Fruit fly (Drosophila melanogaster) whole organism, wandering third instar larva: Measurements from ENCODE around the gene CG6693.

Experiments
- Abd-B ChIP-seq: fragments of >200 bp; optimal IDR thresholded peaks from 2 replicates; lab custom pipeline; 2017; ENCODE audit warnings: missing biosample characterization, missing genetic modification characterization
- CG32264 ChIP-seq: fragments of 200-800 bp; sonication (Bioruptor generic); optimal IDR thresholded peaks from 2 replicates; lab custom pipeline; 2016; ENCODE audit warnings: missing biosample characterization, missing genetic modification characterization
- CG9705 ChIP-seq: fragments of 200-800 bp; sonication (Bioruptor generic); optimal IDR thresholded peaks from 2 replicates; lab custom pipeline; 2018; ENCODE audit warnings: missing biosample characterization, mild to moderate bottlenecking, missing genetic modification characterization
- CrebA ChIP-seq: fragments of 200-800 bp; sonication (Bioruptor generic); optimal IDR thresholded peaks from 2 replicates; lab custom pipeline; 2016; ENCODE audit warnings: missing biosample characterization, mild to moderate bottlenecking, missing genetic modification characterization, borderline replicate concordance
- Dfd ChIP-seq: fragments of >200 bp; optimal IDR thresholded peaks from 2 replicates; lab custom pipeline; 2017; ENCODE audit warnings: missing biosample characterization, missing genetic modification characterization
- Dif ChIP-seq: fragments of 200-275, 200-300 bp; sonication (Bioruptor generic); optimal IDR thresholded peaks from 2 replicates; lab custom pipeline; 2018; ENCODE audit warnings: missing biosample characterization, missing genetic modification characterization; ENCODE audit not compliant: partially characterized antibody
- GATAd ChIP-seq: sonication (Bioruptor generic); optimal IDR thresholded peaks from 2 replicates; lab custom pipeline; 2016; ENCODE audit warnings: missing biosample characterization, missing genetic modification characterization
- HLH106 ChIP-seq: fragments of 200-800 bp; optimal IDR thresholded peaks from 3 replicates; lab custom pipeline; 2019; ENCODE audit warnings: missing biosample characterization, mild to moderate bottlenecking, missing genetic modification characterization, moderate library complexity
- Hnf4 ChIP-seq: fragments of 200-800 bp; sonication (Bioruptor generic); optimal IDR thresholded peaks from 2 replicates; lab custom pipeline; 2016; ENCODE audit warnings: missing biosample characterization, mild to moderate bottlenecking, missing genetic modification characterization
- Hr78 ChIP-seq: fragments of >200 bp; optimal IDR thresholded peaks from 2 replicates; lab custom pipeline; 2017; ENCODE audit warnings: missing biosample characterization, missing genetic modification characterization
- Hr83 ChIP-seq: fragments of 200-300 bp; sonication (Bioruptor generic); optimal IDR thresholded peaks from 2 replicates; lab custom pipeline; 2016; ENCODE audit warnings: missing biosample characterization, mild to moderate bottlenecking, missing genetic modification characterization, moderate library complexity; ENCODE audit not compliant: poor library complexity, severe bottlenecking
- Jra ChIP-seq: sonication (Bioruptor generic); optimal IDR thresholded peaks from 2 replicates; lab custom pipeline; 2016; ENCODE audit warnings: missing biosample characterization, missing genetic modification characterization
- Mio ChIP-seq: sonication (Bioruptor generic); optimal IDR thresholded peaks from 2 replicates; lab custom pipeline; 2016; ENCODE audit warnings: missing biosample characterization, missing genetic modification characterization
- Myc ChIP-seq: fragments of >200 bp; optimal IDR thresholded peaks from 2 replicates; lab custom pipeline; 2017
- N ChIP-seq: fragments of >200 bp; optimal IDR thresholded peaks from 2 replicates; lab custom pipeline; 2018; ENCODE audit warnings: missing biosample characterization, missing external identifiers, missing genetic modification characterization
- OdsH ChIP-seq: fragments of 200-800 bp; sonication (Bioruptor generic); optimal IDR thresholded peaks from 2 replicates; lab custom pipeline; 2016; ENCODE audit warnings: missing biosample characterization, mild to moderate bottlenecking, missing genetic modification characterization
- Rel ChIP-seq, 2 experiments: fragments of 200-800 bp; sonication (Bioruptor generic) in 1 of 2; optimal IDR thresholded peaks; 2 replicates in 1 of 2; 3 replicates in 1 of 2; lab custom pipeline; 2016 to 2019; ENCODE audit warnings: mild to moderate bottlenecking in 2 of 2, missing biosample characterization in 2 of 2, missing genetic modification characterization in 2 of 2, moderate library complexity in 1 of 2
- Sp1 ChIP-seq: fragments of 200-800 bp; sonication (Bioruptor generic); optimal IDR thresholded peaks from 3 replicates; lab custom pipeline; 2019; ENCODE audit warnings: missing biosample characterization, mild to moderate bottlenecking, missing genetic modification characterization, moderate library complexity
- Vsx2 ChIP-seq: fragments of 200-300, 225-300 bp; sonication (Bioruptor generic); optimal IDR thresholded peaks from 2 replicates; lab custom pipeline; 2018; ENCODE audit warnings: missing biosample characterization, missing genetic modification characterization; ENCODE audit not compliant: partially characterized antibody
- br ChIP-seq: fragments of 200-800 bp; sonication (Bioruptor generic); optimal IDR thresholded peaks from 2 replicates; lab custom pipeline; 2016; ENCODE audit warnings: missing biosample characterization, missing genetic modification characterization
- brk ChIP-seq: fragments of 200-800 bp; sonication (Bioruptor generic); optimal IDR thresholded peaks from 2 replicates; lab custom pipeline; 2016; ENCODE audit warnings: missing biosample characterization, mild to moderate bottlenecking, missing genetic modification characterization
- dl ChIP-seq, 2 experiments: fragments of 175-275, 200-275 bp in 1 of 2; fragments of 200-275 bp in 1 of 2; sonication (Bioruptor generic); optimal IDR thresholded peaks; lab custom pipeline; 2018; ENCODE audit warnings: mild to moderate bottlenecking in 2 of 2, missing biosample characterization in 2 of 2, missing genetic modification characterization in 2 of 2, moderate library complexity in 2 of 2; ENCODE audit not compliant: partially characterized antibody in 2 of 2, insufficient read depth in 1 of 2
- dmrt93B ChIP-seq: fragments of 200-800 bp; sonication (Bioruptor generic); optimal IDR thresholded peaks from 2 replicates; lab custom pipeline; 2018; ENCODE audit warnings: missing biosample characterization, mild to moderate bottlenecking, missing genetic modification characterization
- dsf ChIP-seq: sonication (Bioruptor generic); optimal IDR thresholded peaks from 2 replicates; lab custom pipeline; 2016; ENCODE audit warnings: missing biosample characterization, missing genetic modification characterization, borderline replicate concordance
- ey ChIP-seq: fragments of 200-800 bp; sonication (Bioruptor generic); optimal IDR thresholded peaks from 2 replicates; lab custom pipeline; 2016; ENCODE audit warnings: missing biosample characterization, missing genetic modification characterization
- foxo ChIP-seq, 2 experiments: fragments of 200-800 bp; sonication (Bioruptor generic); optimal IDR thresholded peaks; 2 replicates in 1 of 2; 3 replicates in 1 of 2; lab custom pipeline; 2016 to 2017; ENCODE audit warnings: missing biosample characterization in 2 of 2, missing genetic modification characterization in 2 of 2
- fru ChIP-seq: fragments of 200-800 bp; sonication (Bioruptor generic); optimal IDR thresholded peaks from 3 replicates; lab custom pipeline; 2016; ENCODE audit warnings: missing biosample characterization, mild to moderate bottlenecking, missing genetic modification characterization
- h ChIP-seq: fragments of 200-800 bp; sonication (Bioruptor generic); optimal IDR thresholded peaks from 3 replicates; lab custom pipeline; 2016; ENCODE audit warnings: missing biosample characterization, mild to moderate bottlenecking, missing genetic modification characterization
- jim ChIP-seq: fragments of 175-275, 200-325 bp; sonication (Bioruptor generic); optimal IDR thresholded peaks from 2 replicates; lab custom pipeline; 2016; ENCODE audit warnings: missing biosample characterization, mild to moderate bottlenecking, missing genetic modification characterization
- lola ChIP-seq: fragments of >200 bp; optimal IDR thresholded peaks from 2 replicates; lab custom pipeline; 2017; ENCODE audit warnings: missing biosample characterization, missing genetic modification characterization
- pan ChIP-seq: fragments of >200 bp; optimal IDR thresholded peaks from 2 replicates; lab custom pipeline; 2017
- psq ChIP-seq: fragments of 200-800 bp; sonication (Bioruptor generic); optimal IDR thresholded peaks from 3 replicates; lab custom pipeline; 2017; ENCODE audit warnings: missing biosample characterization, mild to moderate bottlenecking, missing genetic modification characterization, moderate library complexity
- rgr ChIP-seq: fragments of 200-800 bp; sonication (Bioruptor generic); optimal IDR thresholded peaks from 3 replicates; lab custom pipeline; 2016; ENCODE audit warnings: missing biosample characterization, mild to moderate bottlenecking, missing genetic modification characterization
- sage ChIP-seq: fragments of 200-800 bp; sonication (Bioruptor generic); optimal IDR thresholded peaks from 2 replicates; lab custom pipeline; 2016; ENCODE audit warnings: missing biosample characterization, mild to moderate bottlenecking, missing genetic modification characterization
- sv ChIP-seq: fragments of 200-800 bp; sonication (Bioruptor generic); optimal IDR thresholded peaks from 3 replicates; lab custom pipeline; 2016; ENCODE audit warnings: missing biosample characterization, missing genetic modification characterization
- tai ChIP-seq: sonication (Bioruptor generic); optimal IDR thresholded peaks from 2 replicates; lab custom pipeline; 2016; ENCODE audit warnings: missing biosample characterization, missing genetic modification characterization
- usp ChIP-seq: fragments of >200 bp; optimal IDR thresholded peaks from 2 replicates; lab custom pipeline; 2017; ENCODE audit warnings: missing biosample characterization, missing genetic modification characterization
- woc ChIP-seq: sonication (Bioruptor generic); optimal IDR thresholded peaks from 2 replicates; lab custom pipeline; 2016; ENCODE audit warnings: missing biosample characterization, mild to moderate bottlenecking, missing genetic modification characterization

The CG6693 gene

dm6 chr3R:11221437-11222230 lies at the start of gene CG6693, which contains the start of gene RpL3:
Gene CG6693 (minus strand): TSS chr3R:11221639.
Gene RpL3 (plus strand): TSS chr3R:11221894.
- TF ChIP-seq HLH106 (tag; lab: Kevin White, UChicago), result peak; percentile 67
- peak; percentile 45 for TF ChIP-seq dsf (GFP tag; lab: Kevin White, UChicago)
- peak; percentile 90 for TF ChIP-seq Hr83
- TF ChIP-seq OdsH (GFP tag; lab: Kevin White, UChicago), result peak; percentile 69
- TF ChIP-seq Abd-B (GFP tag; lab: Kevin White, UChicago), result no peak
- TF ChIP-seq dmrt93B (GFP tag; lab: Kevin White, UChicago), result peak; percentile 35
- TF ChIP-seq jim, result no peak
- peak; percentile 75 for TF ChIP-seq fru (GFP tag; lab: Kevin White, UChicago)
- peak; percentile 16 for TF ChIP-seq CG32264 (GFP tag; lab: Kevin White, UChicago)
- peak; percentile 54 for TF ChIP-seq CG9705 (GFP tag; lab: Kevin White, UChicago)
- peak; percentile 66 for TF ChIP-seq br (GFP tag; lab: Kevin White, UChicago)
- peak; percentile 43 for TF ChIP-seq Myc
- peak; percentile 60 for TF ChIP-seq Dif
- TF ChIP-seq Jra (GFP tag; lab: Kevin White, UChicago), result peak; percentile 71
- TF ChIP-seq Sp1 (GFP tag; lab: Kevin White, UChicago), result peak; percentile 88
- TF ChIP-seq Hnf4 (GFP tag; lab: Kevin White, UChicago), result peak; percentile 87
- TF ChIP-seq N (GFP tag; lab: Kevin White, UChicago), result no peak
- TF ChIP-seq Rel (GFP tag; optimal IDR thresholded peaks at IDR 0.05; lab: Kevin White, UChicago), result no peak
- peak; percentile 74 for TF ChIP-seq Rel (tag; optimal IDR thresholded peaks at IDR 0.05; lab: Kevin White, UChicago)
- TF ChIP-seq Vsx2 (GFP tag; lab: Kevin White, UChicago), result no peak
- TF ChIP-seq usp (GFP tag; lab: Kevin White, UChicago), result no peak
- no peak for TF ChIP-seq brk (GFP tag; lab: Kevin White, UChicago)
- TF ChIP-seq sv (GFP tag; lab: Kevin White, UChicago), result peak; percentile 63
- TF ChIP-seq lola (GFP tag; lab: Kevin White, UChicago), result no peak
- TF ChIP-seq Hr78 (GFP tag; lab: Kevin White, UChicago), result no peak
- TF ChIP-seq woc (GFP tag; lab: Kevin White, UChicago), result peak; percentile 37
- TF ChIP-seq pan, result no peak
- TF ChIP-seq sage (GFP tag; lab: Kevin White, UChicago), result no peak
- no peak for TF ChIP-seq CrebA (GFP tag; lab: Kevin White, UChicago)
- TF ChIP-seq foxo (GFP tag; optimal IDR thresholded peaks at IDR 0.05; lab: Kevin White, UChicago), result peak in 1 of 2 experiments; percentile 61
- peak; percentile 87 for TF ChIP-seq rgr (GFP tag; lab: Kevin White, UChicago)
- no peak for TF ChIP-seq GATAd (GFP tag; lab: Kevin White, UChicago)
- TF ChIP-seq Mio (GFP tag; lab: Kevin White, UChicago), result no peak
- peak; percentile 12 for TF ChIP-seq ey (GFP tag; lab: Kevin White, UChicago)
- peak; percentile 84 for TF ChIP-seq h (GFP tag; lab: Kevin White, UChicago)
- no peak for TF ChIP-seq dl (GFP tag; optimal IDR thresholded peaks at IDR 0.05; lab: Kevin White, UChicago; ENCODE audit: insufficient read depth in 1 of 2, partially characterized antibody in 2 of 2)
- TF ChIP-seq psq (GFP tag; lab: Kevin White, UChicago), result peak; percentile 46
- no peak for TF ChIP-seq tai (GFP tag; lab: Kevin White, UChicago)
- no peak for TF ChIP-seq Dfd (GFP tag; lab: Kevin White, UChicago)

- TF ChIP-seq h (GFP tag; lab: Kevin White, UChicago) (no peak), Mio (GFP tag; lab: Kevin White, UChicago) (no peak), Dfd (GFP tag; lab: Kevin White, UChicago) (peak; percentile 59), dmrt93B (GFP tag; lab: Kevin White, UChicago) (no peak), lola (GFP tag; lab: Kevin White, UChicago) (no peak), HLH106 (tag; lab: Kevin White, UChicago) (no peak)
These were observed 49.1 kb upstream of the CG6693 start for dm6 chr3R:11270574-11270973.
